Fruit fly (Drosophila melanogaster) whole organism, embryonic: Measurements from ENCODE around the gene anchor.

Experiments used
- Abd-B ChIP-seq: fragments of 200-800 bp; sonication (Bioruptor generic); optimal IDR thresholded peaks from 2 replicates; lab custom pipeline; 2018; ENCODE audit warnings: missing biosample characterization, mild to moderate bottlenecking, missing genetic modification characterization, moderate library complexity
- CG10267 ChIP-seq: fragments of 200-800 bp; sonication (Bioruptor generic); optimal IDR thresholded peaks from 2 replicates; lab custom pipeline; 2018; ENCODE audit warnings: missing biosample characterization, mild to moderate bottlenecking, missing genetic modification characterization, moderate library complexity
- CG11398 ChIP-seq: fragments of 200-800 bp; sonication (Bioruptor generic); optimal IDR thresholded peaks from 2 replicates; lab custom pipeline; 2016; ENCODE audit warnings: missing biosample characterization, missing genetic modification characterization
- CG12071 ChIP-seq: fragments of 200-800 bp; sonication (Bioruptor generic); optimal IDR thresholded peaks from 3 replicates; lab custom pipeline; 2018; ENCODE audit warnings: missing biosample characterization, mild to moderate bottlenecking, missing genetic modification characterization
- CG12219 ChIP-seq: fragments of 200-800 bp; sonication (Bioruptor generic); optimal IDR thresholded peaks from 3 replicates; lab custom pipeline; 2018; ENCODE audit warnings: missing biosample characterization, mild to moderate bottlenecking, missing genetic modification characterization
- CG14014 ChIP-seq: fragments of 200-800 bp; sonication (Bioruptor generic); IDR thresholded peaks from 2 replicates; pipeline ENCODE4 v1.3.6; 2022; ENCODE audit warnings: missing biosample characterization, missing genetic modification characterization
- CG14860 ChIP-seq: fragments of 200-800 bp; sonication (Bioruptor generic); IDR thresholded peaks from 3 replicates; pipeline ENCODE4 v1.3.6; 2022; ENCODE audit warnings: missing biosample characterization, missing genetic modification characterization; ENCODE audit not compliant: partially characterized antibody
- CG15269 ChIP-seq: fragments of 200-800 bp; sonication (Bioruptor generic); optimal IDR thresholded peaks from 2 replicates; lab custom pipeline; 2018; ENCODE audit warnings: missing biosample characterization, mild to moderate bottlenecking, missing genetic modification characterization, moderate library complexity
- CG1603 ChIP-seq: fragments of 200-800 bp; sonication (Bioruptor generic); optimal IDR thresholded peaks from 2 replicates; lab custom pipeline; 2019; ENCODE audit warnings: missing biosample characterization, mild to moderate bottlenecking, missing genetic modification characterization, moderate library complexity
- CG16863 ChIP-seq: fragments of 200-800 bp; sonication (Bioruptor generic); optimal IDR thresholded peaks from 3 replicates; lab custom pipeline; 2016; ENCODE audit warnings: missing biosample characterization, missing genetic modification characterization
- CG17385 ChIP-seq: fragments of 200-800 bp; sonication (Bioruptor generic); optimal IDR thresholded peaks from 3 replicates; lab custom pipeline; 2018; ENCODE audit warnings: missing biosample characterization, mild to moderate bottlenecking, missing genetic modification characterization
- CG18764 ChIP-seq: fragments of 200-800 bp; sonication (Bioruptor generic); optimal IDR thresholded peaks from 3 replicates; lab custom pipeline; 2016; ENCODE audit warnings: missing biosample characterization, missing genetic modification characterization
- CG4360 ChIP-seq: fragments of 200-800 bp; sonication (Bioruptor generic); IDR thresholded peaks from 2 replicates; pipeline ENCODE4 v1.3.6; 2022; ENCODE audit warnings: missing biosample characterization, missing genetic modification characterization
- CG4424 ChIP-seq: fragments of 200-800 bp; sonication (Bioruptor generic); optimal IDR thresholded peaks from 3 replicates; lab custom pipeline; 2016; ENCODE audit warnings: missing biosample characterization, missing genetic modification characterization
- CG4617 ChIP-seq: fragments of 200-800 bp; sonication (Bioruptor generic); optimal IDR thresholded peaks from 3 replicates; lab custom pipeline; 2016; ENCODE audit warnings: missing biosample characterization, missing genetic modification characterization, borderline replicate concordance
- CG6791 ChIP-seq: fragments of 200-800 bp; sonication (Bioruptor generic); IDR thresholded peaks from 3 replicates; pipeline ENCODE4 v1.3.6; 2022; ENCODE audit warnings: missing biosample characterization, missing genetic modification characterization; ENCODE audit not compliant: partially characterized antibody
- D ChIP-seq, 2 experiments: fragments of 200-800 bp in 1 of 2; fragments of >200 bp in 1 of 2; sonication (Bioruptor generic) in 1 of 2; optimal IDR thresholded peaks; 2 replicates in 1 of 2; 3 replicates in 1 of 2; lab custom pipeline; 2017; ENCODE audit warnings: mild to moderate bottlenecking in 1 of 2, missing biosample characterization in 1 of 2, missing genetic modification characterization in 1 of 2, missing genetic modification reagents in 1 of 2
- Dbx ChIP-seq: fragments of 200-800 bp; sonication (Bioruptor generic); IDR thresholded peaks from 3 replicates; pipeline ENCODE4 v1.3.6; 2022; ENCODE audit warnings: missing biosample characterization, missing genetic modification characterization
- Drgx ChIP-seq: fragments of 200-800 bp; sonication (Bioruptor generic); IDR thresholded peaks from 2 replicates; pipeline ENCODE4 v1.3.6; 2022; ENCODE audit warnings: missing biosample characterization, missing genetic modification characterization
- E2f2 ChIP-seq: fragments of 200-800 bp; sonication (Bioruptor generic); IDR thresholded peaks from 2 replicates; pipeline ENCODE4 v1.3.6; 2022; ENCODE audit warnings: missing biosample characterization, missing genetic modification characterization
- Hmr ChIP-seq: fragments of 200-800 bp; sonication (Bioruptor generic); optimal IDR thresholded peaks from 3 replicates; lab custom pipeline; 2017; ENCODE audit warnings: mild to moderate bottlenecking, missing biosample characterization, missing genetic modification reagents, missing genetic modification characterization
- Nf-YA ChIP-seq: fragments of 200-800 bp; sonication (Bioruptor generic); IDR thresholded peaks from 2 replicates; pipeline ENCODE4 v1.3.6; 2022; ENCODE audit warnings: missing biosample characterization, missing genetic modification characterization
- NfI ChIP-seq: fragments of 200-800 bp; sonication (Bioruptor generic); optimal IDR thresholded peaks from 3 replicates; lab custom pipeline; 2018; ENCODE audit warnings: missing biosample characterization, mild to moderate bottlenecking, missing genetic modification characterization, moderate library complexity
- Pdp1 ChIP-seq, 2 experiments: fragments of 200-800 bp; sonication (Bioruptor generic); optimal IDR thresholded peaks; 3 replicates each; lab custom pipeline; 2016; ENCODE audit warnings: missing biosample characterization in 2 of 2, missing genetic modification characterization in 2 of 2, mild to moderate bottlenecking in 1 of 2, moderate library complexity in 1 of 2
- Sox100B ChIP-seq: fragments of 200-800 bp; sonication (Bioruptor generic); optimal IDR thresholded peaks from 3 replicates; lab custom pipeline; 2018; ENCODE audit warnings: missing biosample characterization, mild to moderate bottlenecking, missing genetic modification characterization
- TFAM ChIP-seq: fragments of 200-800 bp; sonication (Bioruptor generic); optimal IDR thresholded peaks from 2 replicates; lab custom pipeline; 2017; ENCODE audit warnings: missing biosample characterization, missing genetic modification characterization, inconsistent platforms
- Tbp ChIP-seq: fragments of >200 bp; optimal IDR thresholded peaks from 2 replicates; lab custom pipeline; 2018; ENCODE audit warnings: missing biosample characterization, missing genetic modification characterization
- chinmo ChIP-seq: fragments of 200-800 bp; sonication (Bioruptor generic); IDR thresholded peaks from 4 replicates; pipeline ENCODE4 v1.3.6; 2022; ENCODE audit warnings: missing biosample characterization, missing genetic modification characterization; ENCODE audit not compliant: partially characterized antibody
- da ChIP-seq: fragments of 200-800 bp; sonication (Bioruptor generic); optimal IDR thresholded peaks from 2 replicates; lab custom pipeline; 2016; ENCODE audit warnings: missing biosample characterization, missing genetic modification characterization
- danr ChIP-seq: fragments of 200-800 bp; sonication (Bioruptor generic); IDR thresholded peaks from 2 replicates; pipeline ENCODE4 v1.3.6; 2022; ENCODE audit warnings: missing biosample characterization, missing genetic modification characterization
- emc ChIP-seq: fragments of 200-800 bp; sonication (Bioruptor generic); optimal IDR thresholded peaks from 2 replicates; lab custom pipeline; 2016; ENCODE audit warnings: missing biosample characterization, missing genetic modification characterization
- fd3F ChIP-seq: fragments of 200-800 bp; sonication (Bioruptor generic); optimal IDR thresholded peaks from 2 replicates; lab custom pipeline; 2018; ENCODE audit warnings: missing biosample characterization, mild to moderate bottlenecking, missing genetic modification characterization, moderate library complexity
- fd96Cb ChIP-seq: fragments of 200-800 bp; sonication (Bioruptor generic); optimal IDR thresholded peaks from 2 replicates; lab custom pipeline; 2018; ENCODE audit warnings: missing biosample characterization, mild to moderate bottlenecking, missing genetic modification characterization, moderate library complexity
- gfzf ChIP-seq: fragments of 200-800 bp; sonication (Bioruptor generic); optimal IDR thresholded peaks from 2 replicates; lab custom pipeline; 2016; ENCODE audit warnings: missing biosample characterization, mild to moderate bottlenecking, missing genetic modification characterization, moderate library complexity
- kah ChIP-seq: fragments of 200-800 bp; sonication (Bioruptor generic); optimal IDR thresholded peaks from 2 replicates; lab custom pipeline; 2018; ENCODE audit warnings: missing biosample characterization, mild to moderate bottlenecking, missing genetic modification characterization
- knrl ChIP-seq: fragments of 200-800 bp; sonication (Bioruptor generic); IDR thresholded peaks from 3 replicates; pipeline ENCODE4 v1.3.6; 2022; ENCODE audit warnings: missing biosample characterization, missing genetic modification characterization; ENCODE audit not compliant: partially characterized antibody
- lbe ChIP-seq: fragments of 200-800 bp; sonication (Bioruptor generic); optimal IDR thresholded peaks from 2 replicates; lab custom pipeline; 2016; ENCODE audit warnings: missing biosample characterization, mild to moderate bottlenecking, missing genetic modification characterization
- mirr ChIP-seq: fragments of 200-800 bp; sonication (Bioruptor generic); optimal IDR thresholded peaks from 3 replicates; lab custom pipeline; 2018; ENCODE audit warnings: missing biosample characterization, mild to moderate bottlenecking, missing genetic modification characterization
- nom ChIP-seq: fragments of 200-800 bp; sonication (Bioruptor generic); optimal IDR thresholded peaks from 2 replicates; lab custom pipeline; 2017; ENCODE audit warnings: missing biosample characterization, missing genetic modification characterization, mild to moderate bottlenecking, moderate library complexity, missing genetic modification reagents
- p53 ChIP-seq: fragments of 200-800 bp; sonication (Bioruptor generic); optimal IDR thresholded peaks from 2 replicates; lab custom pipeline; 2016; ENCODE audit warnings: missing biosample characterization, missing genetic modification characterization
- psq ChIP-seq: fragments of 200-800 bp; sonication (Bioruptor generic); optimal IDR thresholded peaks from 2 replicates; lab custom pipeline; 2017; ENCODE audit warnings: missing biosample characterization, missing genetic modification characterization
- so ChIP-seq: fragments of 200-800 bp; sonication (Bioruptor generic); IDR thresholded peaks from 3 replicates; pipeline ENCODE4 v1.3.6; 2022; ENCODE audit warnings: missing biosample characterization, missing genetic modification characterization
- sug ChIP-seq: fragments of 200-800 bp; optimal IDR thresholded peaks from 2 replicates; lab custom pipeline; 2019; ENCODE audit warnings: missing biosample characterization, mild to moderate bottlenecking, missing genetic modification characterization, moderate library complexity
- tin ChIP-seq: fragments of 200-800 bp; sonication (Bioruptor generic); optimal IDR thresholded peaks from 3 replicates; lab custom pipeline; 2016; ENCODE audit warnings: missing biosample characterization, missing genetic modification characterization
- tna ChIP-seq: fragments of 200-800 bp; sonication (Bioruptor generic); IDR thresholded peaks from 2 replicates; pipeline ENCODE4 v1.3.6; 2022; ENCODE audit warnings: missing biosample characterization, missing genetic modification characterization; ENCODE audit not compliant: partially characterized antibody
- vvl ChIP-seq: fragments of 200-800 bp; sonication (Bioruptor generic); IDR thresholded peaks from 2 replicates; pipeline ENCODE4 v1.3.6; 2022; ENCODE audit warnings: missing biosample characterization, missing genetic modification characterization
- yki ChIP-seq: fragments of >200 bp; optimal IDR thresholded peaks from 3 replicates; lab custom pipeline; 2018
- z ChIP-seq: fragments of 200-800 bp; sonication (Bioruptor generic); IDR thresholded peaks from 3 replicates; pipeline ENCODE4 v1.3.6; 2022; ENCODE audit warnings: missing biosample characterization, missing genetic modification characterization

The anchor gene

dm6 chr3L:17643985-17644905 lies 22.6 kb downstream of the anchor start (continued):
- no peak for TF ChIP-seq lbe (GFP tag; lab: Kevin White, UChicago)
- no peak for TF ChIP-seq nom (GFP tag; lab: Kevin White, UChicago)
- 0 out of 2 replicates have a peak, but pooled peaks have one; percentile 35 for TF ChIP-seq CG4360 (GFP tag; lab: Robert Waterston, UW)
- TF ChIP-seq emc: no peak
- TF ChIP-seq so (GFP tag; lab: Robert Waterston, UW): no peak
- TF ChIP-seq sug: peak; percentile 49
- TF ChIP-seq gfzf (GFP tag; lab: Kevin White, UChicago): no peak
- TF ChIP-seq CG4617 (GFP tag; lab: Kevin White, UChicago): no peak
- TF ChIP-seq Abd-B (GFP tag; lab: Kevin White, UChicago): no peak
- no peak for TF ChIP-seq NfI
- TF ChIP-seq kah (GFP tag; lab: Kevin White, UChicago): no peak
- TF ChIP-seq CG17385: peak; percentile 17
- no peak for TF ChIP-seq Sox100B
- 0 out of 2 replicates have a peak, but pooled peaks have one; percentile 12 for TF ChIP-seq CG14014
- no peak for TF ChIP-seq Hmr (GFP tag; lab: Kevin White, UChicago)
- TF ChIP-seq mirr (GFP tag; lab: Kevin White, UChicago): peak; percentile 79
- no peak for TF ChIP-seq CG15269 (tag; lab: Kevin White, UChicago)
- no peak for TF ChIP-seq Nf-YA (GFP tag; lab: Robert Waterston, UW)
- TF ChIP-seq tin (GFP tag; lab: Kevin White, UChicago): no peak
- TF ChIP-seq Dbx: no peak
- TF ChIP-seq CG18764: no peak
- no peak for TF ChIP-seq knrl (GFP tag; lab: Robert Waterston, UW)
- TF ChIP-seq CG10267 (tag; lab: Kevin White, UChicago): no peak
- TF ChIP-seq CG1603 (tag; lab: Kevin White, UChicago): no peak
- peak in 1 of 2 experiments; percentile 23 for TF ChIP-seq Pdp1 (GFP tag; optimal IDR thresholded peaks at IDR 0.05; lab: Kevin White, UChicago)
- TF ChIP-seq CG4424: no peak
- no peak for TF ChIP-seq fd3F (GFP tag; lab: Kevin White, UChicago)
- no peak for TF ChIP-seq D (optimal IDR thresholded peaks at IDR 0.05; lab: Kevin White, UChicago)
- no peak for TF ChIP-seq D (GFP tag; optimal IDR thresholded peaks at IDR 0.05; lab: Kevin White, UChicago)
- TF ChIP-seq z (GFP tag; lab: Robert Waterston, UW): no peak
- no peak for TF ChIP-seq p53 (GFP tag; lab: Kevin White, UChicago)
- peak; percentile 70 for TF ChIP-seq Tbp (GFP tag; lab: Kevin White, UChicago)
- TF ChIP-seq TFAM: no peak
- no peak for TF ChIP-seq psq (GFP tag; lab: Kevin White, UChicago)
- no peak for TF ChIP-seq fd96Cb (tag; lab: Kevin White, UChicago)
- no peak for TF ChIP-seq E2f2 (GFP tag; lab: Robert Waterston, UW)
- TF ChIP-seq danr (GFP tag; lab: Robert Waterston, UW): no peak
- no peak for TF ChIP-seq CG12071 (GFP tag; lab: Kevin White, UChicago)
- TF ChIP-seq CG6791 (GFP tag; lab: Robert Waterston, UW): 0 out of 3 replicates have a peak, but pooled peaks have one; percentile 40
- no peak for TF ChIP-seq CG11398
- TF ChIP-seq CG14860: no peak
- TF ChIP-seq chinmo (GFP tag; lab: Robert Waterston, UW): peak; percentile 78
- no peak for TF ChIP-seq CG12219 (GFP tag; lab: Kevin White, UChicago)
- TF ChIP-seq yki: no peak
- no peak for TF ChIP-seq tna
- TF ChIP-seq Drgx (GFP tag; lab: Robert Waterston, UW): no peak
- TF ChIP-seq CG16863 (GFP tag; lab: Kevin White, UChicago): no peak
- TF ChIP-seq da: no peak
- peak; percentile 78 for TF ChIP-seq vvl
